Worm (Caenorhabditis elegans): ENCODE measurements around the gene srh-41.
A peak's percentile ranks its signal among the peaks of the same experiment; 100 is the strongest.
"Not testable (repeated sequence)": the region's sequence is repeated elsewhere in the genome, so short reads cannot be mapped to it uniquely, and the experiment has no call there.

Gene srh-41

ce11 chrII:14287277-14287676 lies at the start of gene srh-41:
srh-41 (minus strand) TSS chrII:14287377.
- no peak for TF ChIP-seq nhr-84 (tag; optimal IDR thresholded peaks at IDR 0.05)
- TF ChIP-seq efl-1 (optimal IDR thresholded peaks at IDR 0.05) = no peak
- no peak for TF ChIP-seq efl-1 (GFP tag; optimal IDR thresholded peaks at IDR 0.05 in 1 of 2)
- TF ChIP-seq lir-3 (tag; optimal IDR thresholded peaks at IDR 0.05; ENCODE audit: poor library complexity) = no peak
- TF ChIP-seq dpl-1 (GFP tag; optimal IDR thresholded peaks at IDR 0.05) = no peak

DNA sequence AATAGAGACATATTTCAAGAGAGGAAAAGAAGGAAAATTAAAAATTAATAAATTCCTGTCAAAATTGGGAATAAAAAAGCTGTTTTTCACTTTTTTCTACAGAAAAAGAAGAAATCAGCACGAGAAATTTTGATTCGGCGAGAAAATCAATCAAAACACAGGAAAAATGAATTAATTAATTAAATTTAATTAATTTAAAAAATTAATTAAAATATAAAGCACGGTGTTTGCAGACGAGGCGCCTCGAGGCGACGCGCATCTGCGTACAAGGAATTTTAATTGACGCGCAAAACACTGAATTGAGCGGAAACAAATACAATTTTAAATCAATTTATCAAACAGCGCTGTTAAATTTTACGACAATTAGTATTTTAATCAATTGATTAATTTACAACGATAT lies 34.0 kb upstream of the srh-41 start:
- TF ChIP-seq efl-1 (optimal IDR thresholded peaks at IDR 0.05) (peak in 1 of 2 experiments; percentile 18), efl-1 (GFP tag; optimal IDR thresholded peaks at IDR 0.05 in 1 of 2) (peak in 1 of 2 experiments; percentile 18), nhr-77 (tag; optimal IDR thresholded peaks at IDR 0.05) (no peak), dpl-1 (GFP tag; optimal IDR thresholded peaks at IDR 0.05) (peak in 1 of 3 experiments; percentile 22), F16B12.6 (tag; optimal IDR thresholded peaks at IDR 0.05) (peak; percentile 16), ceh-8 (GFP tag; optimal IDR thresholded peaks at IDR 0.05) (peak; percentile 36), lin-35 (GFP tag; optimal IDR thresholded peaks at IDR 0.05) (no peak)

DNA sequence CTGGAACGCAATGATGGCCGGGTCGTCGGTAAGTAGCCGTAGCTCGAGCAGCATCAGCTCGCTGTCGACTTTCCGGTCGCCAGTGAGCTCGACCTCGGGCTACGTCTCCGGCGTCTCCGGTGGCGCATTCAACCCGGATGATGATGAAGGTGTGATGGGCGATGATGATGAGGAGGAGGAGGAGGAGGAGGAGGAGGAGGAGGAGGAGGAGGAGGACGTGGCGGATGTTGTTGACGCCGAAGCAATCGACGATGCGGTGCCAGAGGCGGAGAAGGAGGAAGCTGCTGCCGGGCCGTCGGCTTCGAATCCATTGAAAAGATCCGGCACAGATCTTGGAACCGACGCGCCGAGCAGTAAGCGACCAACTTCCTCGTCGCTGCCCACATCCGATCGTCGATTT lies 32.0 kb upstream of the srh-41 start:
- peak; percentile 48 for TF ChIP-seq ceh-8 (GFP tag; optimal IDR thresholded peaks at IDR 0.05)
- no peak for TF ChIP-seq hpl-2 (GFP tag; optimal IDR thresholded peaks at IDR 0.05)

DNA sequence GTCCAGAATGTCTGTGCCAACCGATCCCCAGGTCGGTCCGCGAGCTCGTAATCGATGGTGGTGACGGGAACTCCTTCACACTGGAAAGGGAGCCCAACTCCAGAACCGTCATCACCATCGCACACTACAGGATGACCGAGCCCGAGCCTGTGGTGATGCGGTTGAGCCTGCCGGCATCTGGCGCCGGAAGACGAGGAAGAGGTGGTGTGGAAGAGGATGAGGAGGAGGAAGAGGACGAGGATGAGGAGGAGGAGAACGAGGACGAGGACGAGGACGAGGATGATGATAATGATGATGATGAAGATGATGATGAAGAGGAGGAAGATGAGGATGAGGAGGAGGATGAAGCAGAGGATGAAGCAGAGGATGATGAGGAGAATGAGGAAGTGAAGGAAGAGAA lies 30.9 kb upstream of the srh-41 start, which contains the start of gene Y54G11A.14:
Gene Y54G11A.14 (plus strand): TSS at position 132 of the 400 bp plus-strand sequence.
- TF ChIP-seq alr-1 (tag; optimal IDR thresholded peaks at IDR 0.05; ENCODE audit: borderline replicate concordance) = no peak
- no peak for TF ChIP-seq tbx-2 (tag; optimal IDR thresholded peaks at IDR 0.05)
- TF ChIP-seq nhr-47 (tag; optimal IDR thresholded peaks at IDR 0.05) = no peak
- TF ChIP-seq fos-1 (tag; optimal IDR thresholded peaks at IDR 0.05) = no peak
- TF ChIP-seq ceh-8 (GFP tag; optimal IDR thresholded peaks at IDR 0.05) = no peak
- TF ChIP-seq hpl-2 (GFP tag; optimal IDR thresholded peaks at IDR 0.05) = no peak

DNA sequence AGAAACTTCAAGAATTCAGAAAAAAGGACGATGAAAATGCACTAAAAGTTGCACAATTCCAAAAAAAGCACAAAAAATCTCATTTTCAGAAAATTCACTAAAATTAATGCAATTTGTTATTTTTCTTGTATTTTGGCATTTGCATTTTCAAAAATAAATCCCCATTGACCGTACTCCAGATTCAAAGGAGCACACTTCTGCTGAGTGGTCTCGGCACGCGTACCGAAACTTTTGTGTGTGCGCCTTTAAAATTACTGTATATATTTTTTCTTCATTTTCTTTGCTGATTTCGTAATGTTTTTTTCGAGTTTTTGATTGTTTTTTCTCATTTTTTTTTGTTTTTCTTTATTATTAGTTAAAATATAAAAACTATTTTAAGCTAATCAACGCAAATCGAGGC lies 25.0 kb upstream of the srh-41 start:
- TF ChIP-seq efl-1 (optimal IDR thresholded peaks at IDR 0.05) = no peak
- peak in 1 of 2 experiments; percentile 44 for TF ChIP-seq efl-1 (GFP tag; optimal IDR thresholded peaks at IDR 0.05 in 1 of 2)
- no peak for TF ChIP-seq aly-2 (tag; optimal IDR thresholded peaks at IDR 0.05)

- TF ChIP-seq tbx-2 (tag; optimal IDR thresholded peaks at IDR 0.05) = no peak
- peak; percentile 25 for TF ChIP-seq blmp-1 (tag; optimal IDR thresholded peaks at IDR 0.05)
Measured at ce11 chrII:14311537-14311936, 24.4 kb upstream of the srh-41 start.

DNA sequence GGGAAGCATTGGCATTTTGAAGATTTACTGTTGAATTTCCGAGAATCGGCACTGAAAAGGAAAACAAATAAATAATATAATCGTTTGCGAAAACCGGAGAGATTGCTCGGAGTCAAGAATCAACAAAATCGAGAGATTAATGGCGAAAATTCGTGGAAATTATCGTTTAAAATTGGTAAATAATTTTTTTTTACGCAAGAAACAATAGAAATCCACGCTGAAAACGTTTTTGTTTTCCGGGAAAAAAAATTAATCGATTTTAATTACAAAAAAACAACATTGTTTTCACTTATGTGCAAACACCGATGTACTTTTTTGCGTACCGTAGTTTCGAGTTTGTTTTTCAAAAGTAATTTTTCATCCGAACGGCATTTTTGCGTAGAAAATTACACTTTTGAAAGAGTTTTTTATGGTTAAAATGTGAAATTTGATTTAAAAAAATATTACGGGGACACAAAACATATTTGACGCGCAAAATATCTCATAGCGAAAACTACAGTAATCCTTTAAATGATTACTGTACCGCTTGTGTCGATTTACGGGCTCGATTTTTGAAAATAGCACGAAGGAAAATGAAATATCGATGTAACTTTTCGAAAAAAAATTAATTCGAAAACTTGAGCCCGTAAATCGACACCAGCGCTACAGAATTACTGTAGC lies 23.7 kb upstream of the srh-41 start, which contains the start of gene ctl-3:
Gene ctl-3 (minus strand): TSS at position 51 of the 660 bp plus-strand sequence.
- no peak for TF ChIP-seq nhr-85 (tag)
- TF ChIP-seq nhr-77 (tag; optimal IDR thresholded peaks at IDR 0.05) = no peak
- TF ChIP-seq isw-1 (GFP tag; IDR thresholded peaks at IDR 0.05) = no peak
- no peak for TF ChIP-seq hlh-17 (GFP tag; optimal IDR thresholded peaks at IDR 0.05; ENCODE audit: borderline replicate concordance)
- TF ChIP-seq lin-14 (GFP tag; optimal IDR thresholded peaks at IDR 0.05) = no peak
- no peak for TF ChIP-seq ama-1 (optimal IDR thresholded peaks at IDR 0.05)
- TF ChIP-seq egl-27 (tag; optimal IDR thresholded peaks at IDR 0.05) = no peak
- no peak for TF ChIP-seq pax-3 (tag; optimal IDR thresholded peaks at IDR 0.05)
- TF ChIP-seq efl-1 (optimal IDR thresholded peaks at IDR 0.05) = no peak
- no peak for TF ChIP-seq efl-1 (GFP tag; optimal IDR thresholded peaks at IDR 0.05 in 1 of 2)
- TF ChIP-seq snu-23 (GFP tag; optimal IDR thresholded peaks at IDR 0.05) = no peak

DNA sequence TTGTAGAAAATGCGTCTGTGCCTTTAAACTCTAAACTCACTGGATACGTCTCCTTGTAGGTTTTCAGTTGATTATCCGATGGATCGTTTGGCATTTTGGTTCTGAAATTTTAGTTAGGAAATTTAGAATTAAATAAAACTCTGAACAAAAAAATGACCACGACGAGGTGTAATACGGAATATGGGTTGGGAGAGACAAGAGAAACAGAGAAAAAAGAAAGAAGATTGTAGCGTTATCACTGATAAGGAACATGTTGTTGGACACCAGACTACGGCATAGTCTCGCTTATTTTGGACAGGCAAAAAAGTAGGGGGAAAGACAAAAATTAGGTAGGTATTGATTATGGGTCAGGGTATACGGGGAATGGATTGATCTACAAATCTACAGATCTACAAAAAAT lies 19.0 kb upstream of the srh-41 start, which contains the start of gene ctl-1:
Gene ctl-1 (minus strand): TSS at position 101 of the 400 bp plus-strand sequence.
- not testable (repeated sequence) for TF ChIP-seq unc-86 (tag; optimal IDR thresholded peaks at IDR 0.05); nhr-76 (tag; optimal IDR thresholded peaks at IDR 0.05); Y116A8C.19 (tag; optimal IDR thresholded peaks at IDR 0.05; ENCODE audit: borderline replicate concordance)

Measured in whole organism, L1 larva.